Fruit fly (Drosophila melanogaster) whole organism, pupa: ENCODE data around the gene CG6800.
A peak's percentile ranks its signal among the peaks of the same experiment; 100 is the strongest.

Experiments
- CG10348 ChIP-seq: fragments of 200-800 bp; sonication (Bioruptor generic); IDR thresholded peaks from 2 replicates; pipeline ENCODE4 v1.3.6; 2022; ENCODE audit warnings: missing biosample characterization, missing genetic modification characterization
- CG12605 ChIP-seq: fragments of 200-800 bp; sonication (Bioruptor generic); IDR thresholded peaks from 2 replicates; pipeline ENCODE4 v1.3.6; 2022; ENCODE audit warnings: missing biosample characterization, missing genetic modification characterization
- CG13204 ChIP-seq: fragments of 200-800 bp; sonication (Bioruptor generic); optimal IDR thresholded peaks from 2 replicates; lab custom pipeline; 2018; ENCODE audit warnings: missing biosample characterization, mild to moderate bottlenecking, missing genetic modification characterization, moderate library complexity
- CG14655 ChIP-seq: fragments of 200-800 bp; sonication (Bioruptor generic); optimal IDR thresholded peaks from 3 replicates; lab custom pipeline; 2017; ENCODE audit warnings: mild to moderate bottlenecking, missing biosample characterization, missing genetic modification reagents, missing genetic modification characterization
- CG15710 ChIP-seq: fragments of 200-800 bp; sonication (Bioruptor generic); optimal IDR thresholded peaks from 2 replicates; lab custom pipeline; 2018; ENCODE audit warnings: missing biosample characterization, mild to moderate bottlenecking, missing genetic modification characterization, moderate library complexity
- CG17806 ChIP-seq: fragments of 200-800 bp; sonication (Bioruptor generic); optimal IDR thresholded peaks from 2 replicates; lab custom pipeline; 2018; ENCODE audit warnings: missing biosample characterization, mild to moderate bottlenecking, missing genetic modification characterization, moderate library complexity
- CG32121 ChIP-seq: fragments of 200-800 bp; sonication (Bioruptor generic); IDR thresholded peaks from 2 replicates; pipeline ENCODE4 v1.3.6; 2022; ENCODE audit warnings: missing biosample characterization, missing genetic modification characterization
- CG34367 ChIP-seq: fragments of 200-800 bp; sonication (Bioruptor generic); optimal IDR thresholded peaks from 2 replicates; lab custom pipeline; 2018; ENCODE audit warnings: missing biosample characterization, mild to moderate bottlenecking, missing genetic modification characterization
- CG4496 ChIP-seq: fragments of 200-800 bp; sonication (Bioruptor generic); IDR thresholded peaks from 3 replicates; pipeline ENCODE4 v1.3.6; 2022; ENCODE audit warnings: missing biosample characterization, missing genetic modification characterization
- CG8159 ChIP-seq: fragments of 200-800 bp; sonication (Bioruptor generic); optimal IDR thresholded peaks from 3 replicates; lab custom pipeline; 2018; ENCODE audit warnings: missing biosample characterization, mild to moderate bottlenecking, missing genetic modification characterization, moderate library complexity
- CG8301 ChIP-seq: fragments of 200-800 bp; sonication (Bioruptor generic); optimal IDR thresholded peaks from 2 replicates; lab custom pipeline; 2018; ENCODE audit warnings: missing biosample characterization, mild to moderate bottlenecking, missing genetic modification characterization
- CG9948 ChIP-seq: fragments of 200-800 bp; sonication (Bioruptor generic); optimal IDR thresholded peaks from 2 replicates; lab custom pipeline; 2018; ENCODE audit warnings: missing biosample characterization, mild to moderate bottlenecking, missing genetic modification characterization, moderate library complexity
- D1 ChIP-seq: fragments of 200-800 bp; sonication (Bioruptor generic); optimal IDR thresholded peaks from 2 replicates; lab custom pipeline; 2018; ENCODE audit warnings: missing biosample characterization, mild to moderate bottlenecking, missing genetic modification characterization, moderate library complexity
- EcR ChIP-seq: fragments of 200-800 bp; sonication (Bioruptor generic); optimal IDR thresholded peaks from 3 replicates; lab custom pipeline; 2019; ENCODE audit warnings: missing biosample characterization, missing genetic modification characterization, mild to moderate bottlenecking, moderate library complexity, missing genetic modification reagents
- Ets98B ChIP-seq: fragments of 200-800 bp; sonication (Bioruptor generic); IDR thresholded peaks from 2 replicates; pipeline ENCODE4 v1.3.6; 2022; ENCODE audit warnings: missing biosample characterization, missing genetic modification characterization
- Pif1A ChIP-seq: fragments of 200-800 bp; sonication (Bioruptor generic); optimal IDR thresholded peaks from 3 replicates; lab custom pipeline; 2016; ENCODE audit warnings: missing biosample characterization, missing genetic modification characterization
- Pif1B ChIP-seq: fragments of 200-800 bp; sonication (Bioruptor generic); optimal IDR thresholded peaks from 3 replicates; lab custom pipeline; 2016; ENCODE audit warnings: missing biosample characterization, missing genetic modification characterization
- Snoo ChIP-seq: fragments of 200-800 bp; sonication (Bioruptor generic); optimal IDR thresholded peaks from 3 replicates; lab custom pipeline; 2017; ENCODE audit warnings: missing biosample characterization, mild to moderate bottlenecking, missing genetic modification characterization, inconsistent platforms
- fd96Ca ChIP-seq: fragments of 200-800 bp; sonication (Bioruptor generic); IDR thresholded peaks from 3 replicates; pipeline ENCODE4 v1.3.6; 2022; ENCODE audit warnings: missing biosample characterization, missing genetic modification characterization
- gl ChIP-seq: fragments of 200-800 bp; sonication (Bioruptor generic); optimal IDR thresholded peaks from 2 replicates; lab custom pipeline; 2018; ENCODE audit warnings: missing biosample characterization, mild to moderate bottlenecking, missing genetic modification characterization
- rn ChIP-seq: fragments of 200-800 bp; sonication (Bioruptor generic); IDR thresholded peaks from 2 replicates; pipeline ENCODE4 v1.3.6; 2022; ENCODE audit warnings: missing biosample characterization, missing genetic modification characterization

CG6800 gene

DNA sequence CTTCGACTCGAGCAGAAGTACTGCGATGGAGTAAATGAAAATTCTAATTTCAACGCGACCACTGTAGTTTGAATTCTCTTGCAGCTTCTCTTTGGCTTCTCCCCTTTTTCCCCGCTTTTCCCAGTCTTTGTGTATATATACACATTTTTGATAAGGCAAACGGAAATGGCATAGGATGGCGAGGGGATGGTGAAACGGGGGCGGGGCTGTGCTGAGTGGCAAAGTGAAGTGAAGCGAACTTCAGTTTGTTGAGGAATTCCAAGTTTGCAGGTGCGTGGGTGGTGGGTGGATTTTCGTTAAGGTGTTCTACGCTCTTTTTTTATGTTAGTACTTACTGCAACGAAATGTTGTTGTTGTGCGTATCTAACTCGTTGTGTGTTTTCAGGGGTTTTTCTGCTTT is 31.3 kb downstream of the CG6800 start:
- TF ChIP-seq CG8301: no peak
- no peak for TF ChIP-seq CG17806 (tag; lab: Kevin White, UChicago)
- TF ChIP-seq CG12605 (GFP tag; lab: Robert Waterston, UW): no peak
- no peak for TF ChIP-seq gl (tag; lab: Kevin White, UChicago)
- no peak for TF ChIP-seq Ets98B (GFP tag; lab: Robert Waterston, UW)
- no peak for TF ChIP-seq CG14655 (GFP tag; lab: Kevin White, UChicago)
- no peak for TF ChIP-seq CG8159
- TF ChIP-seq EcR: no peak

DNA sequence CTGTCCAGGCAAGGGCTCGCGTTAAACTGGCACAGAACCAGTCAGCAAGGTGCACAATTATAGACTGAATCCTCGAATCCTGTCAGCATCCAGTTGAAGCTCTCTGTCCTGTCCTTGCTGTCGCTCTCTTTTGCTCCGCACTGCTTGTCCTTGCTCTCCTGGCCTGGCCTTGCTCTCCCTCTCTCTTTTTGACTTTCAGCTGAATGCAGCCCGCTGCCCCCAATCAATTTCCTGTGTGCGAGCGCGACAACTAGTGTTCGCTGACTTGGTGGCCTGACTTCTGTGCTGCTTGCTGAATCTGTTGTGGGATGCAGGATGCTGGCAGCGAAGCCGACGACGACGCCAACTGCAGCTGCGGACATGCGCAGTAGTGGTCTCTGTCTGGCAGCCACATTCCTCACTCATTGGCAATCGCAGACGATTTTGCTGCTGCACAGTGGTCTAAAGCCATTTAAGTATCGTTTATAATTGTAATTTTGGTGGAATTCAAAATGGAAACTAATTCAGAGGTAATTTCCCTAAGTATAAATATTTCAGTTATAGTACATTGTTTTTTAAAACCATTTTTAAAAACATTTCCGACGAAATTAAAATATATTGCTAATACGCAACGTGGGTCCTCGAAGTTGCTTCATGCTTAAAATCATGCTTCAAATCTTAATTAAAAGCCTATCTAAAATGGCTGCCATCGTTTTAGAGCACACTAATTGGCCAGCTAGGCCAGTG is 32.8 kb downstream of the CG6800 start:
- peak; percentile 25 for TF ChIP-seq CG8301
- TF ChIP-seq CG14655 (GFP tag; lab: Kevin White, UChicago): peak; percentile 24
- TF ChIP-seq CG15710: peak; percentile 19
- no peak for TF ChIP-seq Ets98B (GFP tag; lab: Robert Waterston, UW)
- peak; percentile 27 for TF ChIP-seq CG9948 (tag; lab: Kevin White, UChicago)
- no peak for TF ChIP-seq rn
- TF ChIP-seq EcR: no peak
- TF ChIP-seq CG17806 (tag; lab: Kevin White, UChicago): peak; percentile 13
- peak; percentile 45 for TF ChIP-seq CG8159
- peak; percentile 35 for TF ChIP-seq Pif1A (GFP tag; lab: Kevin White, UChicago)

DNA sequence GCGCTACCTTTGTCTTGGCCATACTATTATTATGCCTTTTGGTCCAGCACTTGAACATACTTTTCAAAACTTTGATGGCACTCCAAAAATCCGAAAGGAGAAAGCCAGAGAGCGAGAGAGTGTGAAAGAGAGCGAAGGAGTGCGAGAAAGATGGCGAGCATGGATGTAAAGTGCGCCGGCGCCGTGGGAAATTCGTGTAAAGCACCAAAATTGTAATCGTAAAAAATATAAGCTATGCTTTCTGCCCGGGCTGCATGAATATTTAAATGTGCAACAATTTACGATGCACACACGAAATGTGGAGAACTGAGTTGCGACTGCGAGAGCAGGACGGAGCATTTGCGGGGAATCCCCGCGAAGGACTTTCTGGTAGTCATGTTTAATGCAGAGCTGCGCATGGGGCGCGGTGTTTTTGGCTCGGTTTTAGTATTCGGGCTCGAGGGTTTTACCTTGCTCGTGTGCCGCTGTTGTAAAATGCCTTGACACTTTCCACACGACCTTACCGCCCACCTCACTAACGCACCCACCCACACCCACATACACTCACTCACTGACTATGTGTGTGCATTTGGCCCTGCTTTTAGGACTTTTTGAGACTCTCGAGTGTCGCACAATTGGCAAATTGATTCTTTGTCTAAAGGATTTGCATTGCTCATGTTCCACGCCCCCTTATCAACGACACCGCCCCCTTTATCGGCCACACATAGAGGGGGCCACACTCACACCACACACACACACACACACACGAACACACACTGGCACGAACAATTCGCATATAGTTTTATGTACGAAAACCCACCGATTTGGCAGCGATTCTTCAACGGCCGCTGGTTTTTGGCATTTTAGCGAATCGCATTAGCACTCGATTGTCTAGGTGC is 46.0 kb downstream of the CG6800 start:
- TF ChIP-seq CG4496 (GFP tag; lab: Robert Waterston, UW) (peak; percentile 26; the same call in 1 of the 3 replicates), EcR (peak; percentile 15), CG17806 (tag; lab: Kevin White, UChicago) (no peak)

DNA sequence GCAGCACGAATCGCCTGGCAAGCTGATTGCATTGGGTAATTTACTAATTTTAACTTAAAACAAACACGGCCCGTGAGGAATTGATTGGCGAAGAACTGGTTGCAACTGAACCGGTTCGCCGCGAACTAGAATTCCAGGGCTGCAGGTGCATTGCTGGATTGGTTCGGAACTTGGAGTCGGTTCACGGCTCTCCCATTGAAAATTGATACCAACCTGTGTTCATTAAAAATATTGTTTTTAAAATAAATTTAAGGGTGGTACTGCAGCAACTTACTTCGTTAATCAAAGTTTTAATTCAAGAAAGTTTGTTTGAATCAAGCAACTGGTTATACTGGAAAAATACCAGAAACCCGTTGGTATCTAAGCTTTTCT is 46.6 kb downstream of the CG6800 start, which contains the start of gene CASK:
TSS of gene CASK (minus strand) at position 113 of the 372 bp plus-strand sequence.
- TF ChIP-seq CG10348 (GFP tag; lab: Robert Waterston, UW) (no peak), fd96Ca (GFP tag; lab: Robert Waterston, UW) (no peak), CG13204 (GFP tag; lab: Kevin White, UChicago) (no peak), CG15710 (no peak), EcR (no peak), CG9948 (tag; lab: Kevin White, UChicago) (no peak), rn (no peak), CG12605 (GFP tag; lab: Robert Waterston, UW) (no peak), CG14655 (GFP tag; lab: Kevin White, UChicago) (no peak), gl (tag; lab: Kevin White, UChicago) (no peak), CG34367 (tag; lab: Kevin White, UChicago) (no peak), CG8301 (no peak), Snoo (tag; lab: Kevin White, UChicago) (no peak), CG17806 (tag; lab: Kevin White, UChicago) (no peak), Pif1B (GFP tag; lab: Kevin White, UChicago) (no peak)

dm6 chr3R:21823076-21823475 is 47.1 kb downstream of the CG6800 start:
- TF ChIP-seq CG34367 (tag; lab: Kevin White, UChicago) (no peak), CG8159 (peak; percentile 27), CG8301 (no peak), Pif1B (GFP tag; lab: Kevin White, UChicago) (peak; percentile 62), CG17806 (tag; lab: Kevin White, UChicago) (no peak), EcR (no peak), Snoo (tag; lab: Kevin White, UChicago) (peak; percentile 36), CG12605 (GFP tag; lab: Robert Waterston, UW) (no peak), Pif1A (GFP tag; lab: Kevin White, UChicago) (peak; percentile 64), fd96Ca (GFP tag; lab: Robert Waterston, UW) (no peak), CG32121 (no peak), CG14655 (GFP tag; lab: Kevin White, UChicago) (no peak), CG10348 (GFP tag; lab: Robert Waterston, UW) (no peak), CG9948 (tag; lab: Kevin White, UChicago) (no peak), gl (tag; lab: Kevin White, UChicago) (peak; percentile 62), CG13204 (GFP tag; lab: Kevin White, UChicago) (no peak), CG4496 (GFP tag; lab: Robert Waterston, UW) (no peak), rn (no peak), Ets98B (GFP tag; lab: Robert Waterston, UW) (no peak), CG15710 (peak; percentile 4), D1 (tag; lab: Kevin White, UChicago) (no peak)
